Fruit fly (Drosophila melanogaster) whole organism, wandering third instar larva: ENCODE results near the gene mRpL49.

Experiments used
- Abd-B ChIP-seq: fragments of >200 bp; optimal IDR thresholded peaks from 2 replicates; lab custom pipeline; 2017; ENCODE audit warnings: missing biosample characterization, missing genetic modification characterization
- CG32264 ChIP-seq: fragments of 200-800 bp; sonication (Bioruptor generic); optimal IDR thresholded peaks from 2 replicates; lab custom pipeline; 2016; ENCODE audit warnings: missing biosample characterization, missing genetic modification characterization
- CG9705 ChIP-seq: fragments of 200-800 bp; sonication (Bioruptor generic); optimal IDR thresholded peaks from 2 replicates; lab custom pipeline; 2018; ENCODE audit warnings: missing biosample characterization, mild to moderate bottlenecking, missing genetic modification characterization
- CrebA ChIP-seq: fragments of 200-800 bp; sonication (Bioruptor generic); optimal IDR thresholded peaks from 2 replicates; lab custom pipeline; 2016; ENCODE audit warnings: missing biosample characterization, mild to moderate bottlenecking, missing genetic modification characterization, borderline replicate concordance
- Dfd ChIP-seq: fragments of >200 bp; optimal IDR thresholded peaks from 2 replicates; lab custom pipeline; 2017; ENCODE audit warnings: missing biosample characterization, missing genetic modification characterization
- Dif ChIP-seq: fragments of 200-275, 200-300 bp; sonication (Bioruptor generic); optimal IDR thresholded peaks from 2 replicates; lab custom pipeline; 2018; ENCODE audit warnings: missing biosample characterization, missing genetic modification characterization; ENCODE audit not compliant: partially characterized antibody
- GATAd ChIP-seq: sonication (Bioruptor generic); optimal IDR thresholded peaks from 2 replicates; lab custom pipeline; 2016; ENCODE audit warnings: missing biosample characterization, missing genetic modification characterization
- HLH106 ChIP-seq: fragments of 200-800 bp; optimal IDR thresholded peaks from 3 replicates; lab custom pipeline; 2019; ENCODE audit warnings: missing biosample characterization, mild to moderate bottlenecking, missing genetic modification characterization, moderate library complexity
- Hnf4 ChIP-seq: fragments of 200-800 bp; sonication (Bioruptor generic); optimal IDR thresholded peaks from 2 replicates; lab custom pipeline; 2016; ENCODE audit warnings: missing biosample characterization, mild to moderate bottlenecking, missing genetic modification characterization
- Hr78 ChIP-seq: fragments of >200 bp; optimal IDR thresholded peaks from 2 replicates; lab custom pipeline; 2017; ENCODE audit warnings: missing biosample characterization, missing genetic modification characterization
- Hr83 ChIP-seq: fragments of 200-300 bp; sonication (Bioruptor generic); optimal IDR thresholded peaks from 2 replicates; lab custom pipeline; 2016; ENCODE audit warnings: missing biosample characterization, mild to moderate bottlenecking, missing genetic modification characterization, moderate library complexity; ENCODE audit not compliant: poor library complexity, severe bottlenecking
- Jra ChIP-seq: sonication (Bioruptor generic); optimal IDR thresholded peaks from 2 replicates; lab custom pipeline; 2016; ENCODE audit warnings: missing biosample characterization, missing genetic modification characterization
- Mio ChIP-seq: sonication (Bioruptor generic); optimal IDR thresholded peaks from 2 replicates; lab custom pipeline; 2016; ENCODE audit warnings: missing biosample characterization, missing genetic modification characterization
- Myc ChIP-seq: fragments of >200 bp; optimal IDR thresholded peaks from 2 replicates; lab custom pipeline; 2017
- N ChIP-seq: fragments of >200 bp; optimal IDR thresholded peaks from 2 replicates; lab custom pipeline; 2018; ENCODE audit warnings: missing biosample characterization, missing external identifiers, missing genetic modification characterization
- OdsH ChIP-seq: fragments of 200-800 bp; sonication (Bioruptor generic); optimal IDR thresholded peaks from 2 replicates; lab custom pipeline; 2016; ENCODE audit warnings: missing biosample characterization, mild to moderate bottlenecking, missing genetic modification characterization
- Rel ChIP-seq, 2 experiments: fragments of 200-800 bp; sonication (Bioruptor generic) in 1 of 2; optimal IDR thresholded peaks; 2 replicates in 1 of 2; 3 replicates in 1 of 2; lab custom pipeline; 2016 to 2019; ENCODE audit warnings: mild to moderate bottlenecking in 2 of 2, missing biosample characterization in 2 of 2, missing genetic modification characterization in 2 of 2, moderate library complexity in 1 of 2
- Sp1 ChIP-seq: fragments of 200-800 bp; sonication (Bioruptor generic); optimal IDR thresholded peaks from 3 replicates; lab custom pipeline; 2019; ENCODE audit warnings: missing biosample characterization, mild to moderate bottlenecking, missing genetic modification characterization, moderate library complexity
- Vsx2 ChIP-seq: fragments of 200-300, 225-300 bp; sonication (Bioruptor generic); optimal IDR thresholded peaks from 2 replicates; lab custom pipeline; 2018; ENCODE audit warnings: missing biosample characterization, missing genetic modification characterization; ENCODE audit not compliant: partially characterized antibody
- br ChIP-seq: fragments of 200-800 bp; sonication (Bioruptor generic); optimal IDR thresholded peaks from 2 replicates; lab custom pipeline; 2016; ENCODE audit warnings: missing biosample characterization, missing genetic modification characterization
- brk ChIP-seq: fragments of 200-800 bp; sonication (Bioruptor generic); optimal IDR thresholded peaks from 2 replicates; lab custom pipeline; 2016; ENCODE audit warnings: missing biosample characterization, mild to moderate bottlenecking, missing genetic modification characterization
- dl ChIP-seq, 2 experiments: fragments of 175-275, 200-275 bp in 1 of 2; fragments of 200-275 bp in 1 of 2; sonication (Bioruptor generic); optimal IDR thresholded peaks; lab custom pipeline; 2018; ENCODE audit warnings: mild to moderate bottlenecking in 2 of 2, missing biosample characterization in 2 of 2, missing genetic modification characterization in 2 of 2, moderate library complexity in 2 of 2; ENCODE audit not compliant: partially characterized antibody in 2 of 2, insufficient read depth in 1 of 2
- dmrt93B ChIP-seq: fragments of 200-800 bp; sonication (Bioruptor generic); optimal IDR thresholded peaks from 2 replicates; lab custom pipeline; 2018; ENCODE audit warnings: missing biosample characterization, mild to moderate bottlenecking, missing genetic modification characterization
- dsf ChIP-seq: sonication (Bioruptor generic); optimal IDR thresholded peaks from 2 replicates; lab custom pipeline; 2016; ENCODE audit warnings: missing biosample characterization, missing genetic modification characterization, borderline replicate concordance
- ey ChIP-seq: fragments of 200-800 bp; sonication (Bioruptor generic); optimal IDR thresholded peaks from 2 replicates; lab custom pipeline; 2016; ENCODE audit warnings: missing biosample characterization, missing genetic modification characterization
- foxo ChIP-seq, 2 experiments: fragments of 200-800 bp; sonication (Bioruptor generic); optimal IDR thresholded peaks; 2 replicates in 1 of 2; 3 replicates in 1 of 2; lab custom pipeline; 2016 to 2017; ENCODE audit warnings: missing biosample characterization in 2 of 2, missing genetic modification characterization in 2 of 2
- fru ChIP-seq: fragments of 200-800 bp; sonication (Bioruptor generic); optimal IDR thresholded peaks from 3 replicates; lab custom pipeline; 2016; ENCODE audit warnings: missing biosample characterization, mild to moderate bottlenecking, missing genetic modification characterization
- h ChIP-seq: fragments of 200-800 bp; sonication (Bioruptor generic); optimal IDR thresholded peaks from 3 replicates; lab custom pipeline; 2016; ENCODE audit warnings: missing biosample characterization, mild to moderate bottlenecking, missing genetic modification characterization
- jim ChIP-seq: fragments of 175-275, 200-325 bp; sonication (Bioruptor generic); optimal IDR thresholded peaks from 2 replicates; lab custom pipeline; 2016; ENCODE audit warnings: missing biosample characterization, mild to moderate bottlenecking, missing genetic modification characterization
- lola ChIP-seq: fragments of >200 bp; optimal IDR thresholded peaks from 2 replicates; lab custom pipeline; 2017; ENCODE audit warnings: missing biosample characterization, missing genetic modification characterization
- pan ChIP-seq: fragments of >200 bp; optimal IDR thresholded peaks from 2 replicates; lab custom pipeline; 2017
- psq ChIP-seq: fragments of 200-800 bp; sonication (Bioruptor generic); optimal IDR thresholded peaks from 3 replicates; lab custom pipeline; 2017; ENCODE audit warnings: missing biosample characterization, mild to moderate bottlenecking, missing genetic modification characterization, moderate library complexity
- rgr ChIP-seq: fragments of 200-800 bp; sonication (Bioruptor generic); optimal IDR thresholded peaks from 3 replicates; lab custom pipeline; 2016; ENCODE audit warnings: missing biosample characterization, mild to moderate bottlenecking, missing genetic modification characterization
- sage ChIP-seq: fragments of 200-800 bp; sonication (Bioruptor generic); optimal IDR thresholded peaks from 2 replicates; lab custom pipeline; 2016; ENCODE audit warnings: missing biosample characterization, mild to moderate bottlenecking, missing genetic modification characterization
- sv ChIP-seq: fragments of 200-800 bp; sonication (Bioruptor generic); optimal IDR thresholded peaks from 3 replicates; lab custom pipeline; 2016; ENCODE audit warnings: missing biosample characterization, missing genetic modification characterization
- tai ChIP-seq: sonication (Bioruptor generic); optimal IDR thresholded peaks from 2 replicates; lab custom pipeline; 2016; ENCODE audit warnings: missing biosample characterization, missing genetic modification characterization
- usp ChIP-seq: fragments of >200 bp; optimal IDR thresholded peaks from 2 replicates; lab custom pipeline; 2017; ENCODE audit warnings: missing biosample characterization, missing genetic modification characterization
- woc ChIP-seq: sonication (Bioruptor generic); optimal IDR thresholded peaks from 2 replicates; lab custom pipeline; 2016; ENCODE audit warnings: missing biosample characterization, mild to moderate bottlenecking, missing genetic modification characterization

The mRpL49 gene

DNA sequence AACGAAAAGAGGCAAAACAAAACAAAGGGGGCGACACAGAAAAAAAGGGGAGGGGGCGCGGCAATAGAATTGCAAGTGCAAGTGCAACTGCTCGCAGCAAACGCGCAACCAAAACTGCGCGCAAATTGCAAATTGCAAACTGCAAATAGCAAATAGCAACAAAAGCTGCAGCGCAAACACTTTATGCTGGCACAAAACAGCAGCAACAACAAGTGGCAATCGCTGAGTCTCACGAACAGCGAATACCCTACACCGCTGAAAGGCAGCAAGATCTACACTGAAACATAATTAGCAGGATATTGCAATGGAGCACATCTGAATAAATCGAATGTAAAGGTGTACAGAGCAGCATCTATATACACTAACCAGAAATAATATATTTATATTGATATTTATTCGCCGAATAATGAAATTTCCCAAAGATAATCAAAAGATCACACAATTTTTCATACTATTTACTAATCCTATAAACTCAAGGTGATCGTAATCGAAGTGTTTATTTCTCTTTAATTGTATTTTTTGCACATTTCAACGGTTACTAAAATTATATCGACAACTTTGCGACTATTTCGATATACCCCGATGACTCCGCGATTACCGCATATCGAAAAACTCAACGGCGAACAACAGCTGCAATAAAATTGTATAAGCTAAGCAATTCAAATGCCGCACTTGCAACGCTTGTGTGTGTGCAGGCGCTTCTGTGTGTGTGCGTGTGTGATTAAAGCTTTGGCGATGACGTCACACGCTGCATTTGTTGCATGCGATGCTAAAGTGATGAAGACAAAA, 810 bp upstream of the mRpL49 start, which contains the start of gene CG4404:
CG4404 (minus strand) TSS at position 118 of the 789 bp plus-strand sequence.
- TF ChIP-seq usp (GFP tag; lab: Kevin White, UChicago) (no peak), N (GFP tag; lab: Kevin White, UChicago) (no peak), tai (no peak), Vsx2 (no peak), CG9705 (GFP tag; lab: Kevin White, UChicago) (no peak)

DNA sequence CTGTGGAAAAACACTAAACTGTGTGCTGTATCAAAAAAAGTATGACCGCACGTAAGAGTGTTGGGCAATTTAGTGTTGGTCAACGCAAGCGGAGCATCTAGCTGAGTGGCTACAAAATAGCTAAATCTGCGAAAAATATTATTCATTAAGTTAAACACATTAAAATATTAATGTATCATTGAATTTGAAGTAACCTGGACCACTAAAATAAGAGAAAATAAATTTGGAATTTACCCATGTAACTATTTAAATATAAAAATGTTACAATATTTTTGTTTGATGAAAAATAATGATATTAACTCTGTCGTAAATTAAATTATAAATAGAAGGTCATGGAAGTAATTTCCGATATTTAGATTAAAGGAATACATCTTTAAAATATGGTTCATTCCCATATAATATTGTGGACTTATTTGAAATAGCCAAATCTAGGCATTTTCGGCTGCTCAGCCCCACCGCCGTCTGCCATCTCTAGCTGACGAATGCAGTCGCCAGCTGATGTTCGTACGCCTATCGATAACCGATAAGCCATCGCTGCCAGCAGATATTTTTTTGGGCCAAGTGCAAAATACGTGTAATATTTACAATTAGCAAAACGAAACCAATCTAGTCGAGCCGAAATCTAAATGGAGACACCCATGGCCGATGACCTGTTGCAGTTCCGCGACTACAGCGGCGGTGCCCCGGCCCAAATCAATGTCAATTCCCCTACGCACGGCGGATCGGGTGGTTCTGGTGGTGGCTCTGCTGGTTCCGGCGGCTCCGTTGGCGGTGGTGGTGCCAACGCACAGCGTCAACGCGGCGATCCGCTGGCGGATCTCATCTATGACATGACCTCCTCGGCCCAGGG, 2.9 kb downstream of the mRpL49 start, which contains the start of the genes Brms1 and CG4645:
Brms1 (minus strand) TSS at position 46 of the 850 bp plus-strand sequence.
CG4645 (plus strand) TSS at position 377 of the 850 bp plus-strand sequence.
- no peak for TF ChIP-seq jim (GFP tag; lab: Kevin White, UChicago)
- peak; percentile 44 for TF ChIP-seq Sp1
- TF ChIP-seq Jra (GFP tag; lab: Kevin White, UChicago), result peak; percentile 21
- peak; percentile 44 for TF ChIP-seq OdsH
- peak; percentile 61 for TF ChIP-seq Hr83 (GFP tag; lab: Kevin White, UChicago)
- peak; percentile 57 for TF ChIP-seq woc (GFP tag; lab: Kevin White, UChicago)
- TF ChIP-seq Hnf4 (GFP tag; lab: Kevin White, UChicago), result no peak
- peak; percentile 48 for TF ChIP-seq h
- TF ChIP-seq HLH106 (tag; lab: Kevin White, UChicago), result peak; percentile 66
- peak; percentile 43 for TF ChIP-seq CG9705 (GFP tag; lab: Kevin White, UChicago)
- peak; percentile 57 for TF ChIP-seq dmrt93B (GFP tag; lab: Kevin White, UChicago)
- no peak for TF ChIP-seq Vsx2
- no peak for TF ChIP-seq tai
- no peak for TF ChIP-seq dl (GFP tag; optimal IDR thresholded peaks at IDR 0.05; lab: Kevin White, UChicago; ENCODE audit: insufficient read depth in 1 of 2, partially characterized antibody in 2 of 2)
- TF ChIP-seq sv (GFP tag; lab: Kevin White, UChicago), result peak; percentile 47
- TF ChIP-seq fru (GFP tag; lab: Kevin White, UChicago), result peak; percentile 54
- peak; percentile 30 for TF ChIP-seq br (GFP tag; lab: Kevin White, UChicago)
- no peak for TF ChIP-seq Rel (GFP tag; optimal IDR thresholded peaks at IDR 0.05; lab: Kevin White, UChicago)
- TF ChIP-seq Rel (tag; optimal IDR thresholded peaks at IDR 0.05; lab: Kevin White, UChicago), result peak; percentile 54
- no peak for TF ChIP-seq lola (GFP tag; lab: Kevin White, UChicago)
- peak; percentile 39 for TF ChIP-seq ey (GFP tag; lab: Kevin White, UChicago)
- no peak for TF ChIP-seq CG32264
- TF ChIP-seq usp (GFP tag; lab: Kevin White, UChicago), result no peak
- no peak for TF ChIP-seq GATAd (GFP tag; lab: Kevin White, UChicago)
- TF ChIP-seq dsf (GFP tag; lab: Kevin White, UChicago), result peak; percentile 22
- TF ChIP-seq pan (lab: Kevin White, UChicago), result no peak
- TF ChIP-seq brk, result no peak
- TF ChIP-seq Hr78 (GFP tag; lab: Kevin White, UChicago), result no peak
- no peak for TF ChIP-seq Mio (GFP tag; lab: Kevin White, UChicago)
- TF ChIP-seq N (GFP tag; lab: Kevin White, UChicago), result no peak
- no peak for TF ChIP-seq Dfd
- TF ChIP-seq Abd-B (GFP tag; lab: Kevin White, UChicago), result no peak
- peak; percentile 60 for TF ChIP-seq psq (GFP tag; lab: Kevin White, UChicago)
- TF ChIP-seq sage (GFP tag; lab: Kevin White, UChicago), result no peak
- TF ChIP-seq CrebA (GFP tag; lab: Kevin White, UChicago), result no peak
- TF ChIP-seq Myc (lab: Kevin White, UChicago), result peak; percentile 91
- peak; percentile 49 for TF ChIP-seq rgr
- no peak for TF ChIP-seq Dif (GFP tag; lab: Kevin White, UChicago)
- peak in 1 of 2 experiments; percentile 70 for TF ChIP-seq foxo (GFP tag; optimal IDR thresholded peaks at IDR 0.05; lab: Kevin White, UChicago)
